Worm (Caenorhabditis elegans): ENCODE data around the gene F52E10.2.

ce11 chrX:16244764-16245244 is 38.2 kb downstream of the F52E10.2 start, which contains the start of gene W10G6.1:
- TF ChIP-seq pha-4 (tag; optimal IDR thresholded peaks at IDR 0.05) (no peak), ztf-11 (tag; optimal IDR thresholded peaks at IDR 0.05) (no peak)
